Worm (Caenorhabditis elegans) whole organism, L1 larva: ENCODE data around the gene unc-6.

Experiments
- aly-2 ChIP-seq: fragments of 150-350 bp; optimal IDR thresholded peaks from 2 replicates; lab custom pipeline; 2014; ENCODE audit warnings: missing biosample characterization, missing genetic modification characterization
- snpc-4 ChIP-seq: fragments of 150-350 bp; optimal IDR thresholded peaks from 2 replicates; lab custom pipeline; 2014; ENCODE audit warnings: missing biosample characterization, missing genetic modification characterization

ce11 chrX:6856793-6857192 is 32.7 kb upstream of the unc-6 start:
- TF ChIP-seq aly-2 (tag; lab: Kevin White, UChicago) (no peak), snpc-4 (tag; lab: Kevin White, UChicago) (no peak)
